Worm (Caenorhabditis elegans): ENCODE measurements around the gene glb-13.

glb-13 gene

DNA sequence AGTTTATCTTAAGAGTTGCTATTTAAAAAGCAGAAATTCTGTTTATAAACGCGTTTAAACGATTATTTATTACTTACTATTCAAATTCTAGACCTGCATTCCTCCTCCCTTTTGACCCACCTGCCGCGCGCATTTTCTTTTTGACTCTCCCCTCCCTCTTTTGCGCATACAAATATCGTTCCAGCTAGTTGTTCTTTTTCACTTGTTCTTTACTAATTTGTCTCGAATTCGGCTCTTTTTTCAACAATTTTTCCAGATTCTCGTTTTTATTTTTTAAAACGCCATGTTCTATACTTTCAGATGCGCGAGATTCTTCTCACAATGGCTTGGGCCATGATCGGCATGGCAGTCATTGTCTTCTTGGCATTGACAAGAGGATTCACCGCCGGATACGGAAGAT is 12.8 kb downstream of the glb-13 start, which contains the start of gene F19H6.4:
F19H6.4 (plus strand) TSS at position 301 of the 400 bp plus-strand sequence.
- no peak for TF ChIP-seq lin-32 (GFP tag; optimal IDR thresholded peaks at IDR 0.05)
- no peak for TF ChIP-seq nhr-76 (tag; optimal IDR thresholded peaks at IDR 0.05)

DNA sequence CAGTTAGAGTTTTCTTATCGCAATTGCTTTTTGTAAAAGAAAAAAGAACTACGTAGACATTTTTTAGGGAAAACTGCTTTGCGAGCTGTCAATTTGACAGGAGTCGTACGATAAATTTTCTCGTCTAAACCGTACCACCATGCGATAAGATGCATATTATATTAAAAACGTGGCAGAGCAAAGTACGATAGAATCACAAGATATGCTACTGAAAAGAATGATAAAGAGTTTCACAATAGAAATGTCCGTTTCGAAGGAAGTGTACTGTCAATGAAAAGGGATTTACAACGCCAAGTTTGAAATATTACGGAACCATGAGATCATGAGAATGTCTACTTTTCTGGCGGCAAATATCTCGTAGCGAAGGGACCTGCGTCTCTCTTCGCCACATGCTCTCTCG is 13.4 kb downstream of the glb-13 start, which contains the start of gene F19H6.5:
F19H6.5 (minus strand) TSS at position 101 of the 400 bp plus-strand sequence.
- TF ChIP-seq nhr-76 (tag; optimal IDR thresholded peaks at IDR 0.05) = no peak
- no peak for TF ChIP-seq ham-2 (GFP tag; optimal IDR thresholded peaks at IDR 0.05)
- no peak for TF ChIP-seq elt-1 (tag; optimal IDR thresholded peaks at IDR 0.05; ENCODE audit: borderline replicate concordance, insufficient read depth)
- TF ChIP-seq ceh-43 (GFP tag; optimal IDR thresholded peaks at IDR 0.05) = no peak
- TF ChIP-seq flh-1 (GFP tag; optimal IDR thresholded peaks at IDR 0.05) = no peak
- TF ChIP-seq zip-8 (tag; optimal IDR thresholded peaks at IDR 0.05) = no peak
- no peak for TF ChIP-seq drap-1 (GFP tag; optimal IDR thresholded peaks at IDR 0.05)
- no peak for TF ChIP-seq mls-2 (tag; optimal IDR thresholded peaks at IDR 0.05)
- TF ChIP-seq M03D4.4 (tag; optimal IDR thresholded peaks at IDR 0.05) = no peak
- no peak for TF ChIP-seq lin-32 (GFP tag; optimal IDR thresholded peaks at IDR 0.05)
- TF ChIP-seq unc-39 (tag; optimal IDR thresholded peaks at IDR 0.05) = no peak
- no peak for TF ChIP-seq ceh-39 (tag; optimal IDR thresholded peaks at IDR 0.05)
- no peak for TF ChIP-seq sem-2 (GFP tag; optimal IDR thresholded peaks at IDR 0.05)
- no peak for TF ChIP-seq nhr-28 (tag; optimal IDR thresholded peaks at IDR 0.05)
- TF ChIP-seq snpc-4 (tag; optimal IDR thresholded peaks at IDR 0.05) = no peak
- TF ChIP-seq pha-4 (tag; optimal IDR thresholded peaks at IDR 0.05) = no peak
- no peak for TF ChIP-seq hlh-1 (tag; optimal IDR thresholded peaks at IDR 0.05)
- TF ChIP-seq lsy-2 (tag; optimal IDR thresholded peaks at IDR 0.05) = no peak

DNA sequence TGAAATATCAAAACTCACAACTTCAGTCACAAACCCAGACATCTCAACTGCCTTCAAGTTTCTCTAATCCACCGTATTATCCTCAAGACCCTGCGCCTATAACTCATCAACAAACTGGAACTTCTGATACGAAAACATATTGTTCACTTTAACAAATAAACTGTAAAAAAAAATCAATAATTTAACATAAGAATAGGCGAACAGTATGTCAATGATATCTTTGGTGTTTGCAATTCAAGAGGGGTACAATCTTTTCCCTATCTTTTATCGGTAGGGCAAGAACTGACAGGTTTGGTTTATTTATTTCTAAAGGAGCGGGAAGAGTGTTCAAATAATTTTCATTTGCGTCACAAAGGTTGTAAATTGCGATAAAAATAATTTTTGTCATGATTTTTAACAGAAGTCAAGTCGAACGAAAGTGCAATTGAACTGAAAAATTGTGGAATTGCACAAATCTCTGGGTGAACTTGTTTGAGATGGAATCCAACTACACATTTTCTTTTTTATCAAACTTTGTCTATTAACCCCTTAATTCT is 15.2 kb downstream of the glb-13 start:
- no peak for TF ChIP-seq sptf-1 (tag; optimal IDR thresholded peaks at IDR 0.05)
- TF ChIP-seq nhr-2 (tag; optimal IDR thresholded peaks at IDR 0.05) = peak; percentile 30
- peak; percentile 56 for TF ChIP-seq pha-4 (tag; optimal IDR thresholded peaks at IDR 0.05)
- TF ChIP-seq unc-120 (tag; optimal IDR thresholded peaks at IDR 0.05; ENCODE audit: poor library complexity, severe bottlenecking) = peak; percentile 7
- no peak for TF ChIP-seq ham-2 (GFP tag; optimal IDR thresholded peaks at IDR 0.05)
- no peak for TF ChIP-seq elt-1 (tag; optimal IDR thresholded peaks at IDR 0.05; ENCODE audit: borderline replicate concordance, insufficient read depth)
- peak; percentile 21 for TF ChIP-seq nhr-28 (tag; optimal IDR thresholded peaks at IDR 0.05)
- TF ChIP-seq nhr-12 (tag; optimal IDR thresholded peaks at IDR 0.05) = no peak
- TF ChIP-seq nhr-76 (tag; optimal IDR thresholded peaks at IDR 0.05) = no peak
- TF ChIP-seq unc-39 (tag; optimal IDR thresholded peaks at IDR 0.05) = no peak
- peak; percentile 63 for TF ChIP-seq drap-1 (GFP tag; optimal IDR thresholded peaks at IDR 0.05)
- peak; percentile 67 for TF ChIP-seq elt-3 (tag; optimal IDR thresholded peaks at IDR 0.05)
- TF ChIP-seq flh-1 (GFP tag; optimal IDR thresholded peaks at IDR 0.05) = no peak
- TF ChIP-seq unc-62 (GFP tag; optimal IDR thresholded peaks at IDR 0.05) = peak; percentile 61
- TF ChIP-seq mep-1 (tag; optimal IDR thresholded peaks at IDR 0.05) = peak; percentile 49
- no peak for TF ChIP-seq ceh-83 (GFP tag; optimal IDR thresholded peaks at IDR 0.05)
- peak; percentile 62 for TF ChIP-seq ces-1 (GFP tag; optimal IDR thresholded peaks at IDR 0.05)
- TF ChIP-seq snpc-4 (tag; optimal IDR thresholded peaks at IDR 0.05) = no peak
- no peak for TF ChIP-seq M03D4.4 (tag; optimal IDR thresholded peaks at IDR 0.05)
- no peak for TF ChIP-seq bed-3 (GFP tag; optimal IDR thresholded peaks at IDR 0.05)
- no peak for TF ChIP-seq sem-2 (GFP tag; optimal IDR thresholded peaks at IDR 0.05)
- peak; percentile 70 for TF ChIP-seq mab-5 (tag; optimal IDR thresholded peaks at IDR 0.05)
- TF ChIP-seq ceh-43 (GFP tag; optimal IDR thresholded peaks at IDR 0.05) = no peak
- no peak for TF ChIP-seq lin-13 (tag; optimal IDR thresholded peaks at IDR 0.05)
- TF ChIP-seq blmp-1 (tag; optimal IDR thresholded peaks at IDR 0.05) = no peak
- peak; percentile 81 for TF ChIP-seq lsy-2 (tag; optimal IDR thresholded peaks at IDR 0.05)
- TF ChIP-seq mls-2 (tag; optimal IDR thresholded peaks at IDR 0.05) = no peak
- TF ChIP-seq nhr-237 (tag; optimal IDR thresholded peaks at IDR 0.05) = peak; percentile 99
- TF ChIP-seq zip-8 (tag; optimal IDR thresholded peaks at IDR 0.05) = no peak
- TF ChIP-seq cnd-1 (tag; optimal IDR thresholded peaks at IDR 0.05) = no peak
- peak; percentile 8 for TF ChIP-seq hlh-1 (tag; optimal IDR thresholded peaks at IDR 0.05)
- peak; percentile 36 for TF ChIP-seq ceh-39 (tag; optimal IDR thresholded peaks at IDR 0.05)
- TF ChIP-seq tbx-8 (GFP tag; optimal IDR thresholded peaks at IDR 0.05) = no peak
- TF ChIP-seq ztf-11 (tag; optimal IDR thresholded peaks at IDR 0.05) = no peak

Data from whole organism, mixed stage, embryonic.